Fruit fly (Drosophila melanogaster) S2 (cell line): ENCODE results near the gene Frmd5.

Experiments used
- CG8478 ChIP-seq: fragments of >200 bp; optimal IDR thresholded peaks from 2 replicates; lab custom pipeline; 2018
- CTCF ChIP-seq, 2 experiments: fragments of >200 bp; optimal IDR thresholded peaks; 2 replicates each; lab custom pipeline; 2018

- TF ChIP-seq CTCF (optimal IDR thresholded peaks at IDR 0.05; lab: Kevin White, UChicago) = no peak
- TF ChIP-seq CG8478 (lab: Kevin White, UChicago) = no peak
Measured at dm6 chr2L:10396877-10397587, 52.8 kb downstream of the Frmd5 start.
